Fruit fly (Drosophila melanogaster) whole organism: ENCODE measurements around the gene Mtp.

Experiments used
- CG8478 ChIP-seq: fragments of >200 bp; optimal IDR thresholded peaks from 2 replicates; lab custom pipeline; 2018; ENCODE audit warnings: inconsistent platforms
- EcR ChIP-seq, 2 experiments: fragments of >200 bp; optimal IDR thresholded peaks; 2 replicates each; lab custom pipeline; 2017; ENCODE audit warnings: missing biosample characterization in 2 of 2, missing genetic modification characterization in 2 of 2, missing genetic modification reagents in 2 of 2
- pan ChIP-seq: fragments of >200 bp; optimal IDR thresholded peaks from 2 replicates; lab custom pipeline; 2017
- psq ChIP-seq: fragments of >200 bp; optimal IDR thresholded peaks from 2 replicates; lab custom pipeline; 2017
- usp ChIP-seq: fragments of >200 bp; optimal IDR thresholded peaks from 2 replicates; lab custom pipeline; 2017; ENCODE audit warnings: missing biosample characterization, missing genetic modification characterization, mixed read lengths

- TF ChIP-seq pan (lab: Kevin White, UChicago) (no peak), CG8478 (lab: Kevin White, UChicago) (no peak), psq (no peak), usp (GFP tag; lab: Kevin White, UChicago) (no peak), EcR (GFP tag; optimal IDR thresholded peaks at IDR 0.05; lab: Kevin White, UChicago) (no peak)
Measured at dm6 chr2L:20881353-20882079, 41.2 kb downstream of the Mtp start.
